Worm (Caenorhabditis elegans): ENCODE measurements around the gene Y27F2A.8.
"Not testable (repeated sequence)": the region's sequence is repeated elsewhere in the genome, so short reads cannot be mapped to it uniquely, and the experiment has no call there.

Gene Y27F2A.8

DNA sequence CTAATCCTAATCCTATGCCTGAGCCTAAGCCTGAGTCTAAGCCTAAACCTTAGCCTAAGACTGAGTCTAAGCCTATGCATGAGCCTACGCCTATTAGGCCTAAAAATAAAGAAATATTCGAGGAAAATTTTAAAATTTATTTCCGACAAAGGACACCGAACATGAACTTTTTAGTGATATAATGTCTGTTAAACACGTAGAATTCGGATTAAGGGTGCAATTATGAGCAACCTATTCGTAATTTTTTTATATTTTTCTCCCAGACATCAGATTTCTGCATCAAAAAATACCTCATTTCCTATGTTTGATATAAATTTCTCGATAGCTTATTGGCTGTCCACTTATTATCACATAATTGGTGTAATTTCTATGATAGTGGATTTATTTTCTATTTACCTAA lies 5.4 kb downstream of the Y27F2A.8 start, which contains the start of gene Y27F2A.11:
Gene Y27F2A.11, plus strand, starts transcription at position 301 of the 400 bp plus-strand sequence.
- TF ChIP-seq tra-4 (tag; optimal IDR thresholded peaks at IDR 0.05); sea-1 (GFP tag; conservative IDR thresholded peaks at IDR 0.05); flt-1 (GFP tag; IDR thresholded peaks at IDR 0.05): not testable (repeated sequence)

DNA sequence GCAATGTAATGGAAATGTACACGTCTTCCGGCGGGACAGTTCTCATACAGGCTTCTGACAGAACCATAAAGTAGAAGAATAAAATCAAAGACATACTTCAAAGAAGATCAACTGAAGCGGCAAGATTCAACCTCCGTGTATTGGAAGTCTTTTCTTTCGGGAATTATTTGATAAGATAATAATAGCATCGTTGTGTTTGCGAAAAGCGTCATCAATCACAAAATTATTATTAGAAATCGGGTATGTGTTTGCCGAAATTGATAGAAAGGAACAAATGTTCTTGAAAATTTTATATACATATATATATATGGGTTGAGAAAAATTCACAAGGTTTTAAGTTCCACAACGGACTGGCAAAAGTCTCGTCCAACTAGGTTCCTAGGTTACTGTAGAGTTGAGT lies 8.0 kb downstream of the Y27F2A.8 start, which contains the start of gene Y27F2A.9:
Gene Y27F2A.9, minus strand, starts transcription at position 101 of the 400 bp plus-strand sequence.
- TF ChIP-seq tbx-11 (GFP tag; IDR thresholded peaks at IDR 0.05); ceh-36 (tag; optimal IDR thresholded peaks at IDR 0.05); ets-7 (tag; optimal IDR thresholded peaks at IDR 0.05): not testable (repeated sequence)

- TF ChIP-seq F13C5.2 (tag; optimal IDR thresholded peaks at IDR 0.05) (no peak), tbx-37 (GFP tag; conservative IDR thresholded peaks at IDR 0.05) (no peak), tra-4 (tag; optimal IDR thresholded peaks at IDR 0.05) (no peak), ets-7 (tag; optimal IDR thresholded peaks at IDR 0.05) (no peak), aly-1 (tag; optimal IDR thresholded peaks at IDR 0.05) (no peak), sea-1 (GFP tag; conservative IDR thresholded peaks at IDR 0.05) (no peak), hnd-1 (tag; optimal IDR thresholded peaks at IDR 0.05) (no peak), scrt-1 (GFP tag; IDR thresholded peaks at IDR 0.05) (no peak), flt-1 (GFP tag; IDR thresholded peaks at IDR 0.05) (no peak), hmg-4 (GFP tag; optimal IDR thresholded peaks at IDR 0.05) (no peak), B0310.2 (tag; optimal IDR thresholded peaks at IDR 0.05) (no peak), pes-1 (GFP tag; IDR thresholded peaks at IDR 0.05) (no peak), ama-1 (optimal IDR thresholded peaks at IDR 0.05) (no peak), tbx-11 (GFP tag; IDR thresholded peaks at IDR 0.05) (no peak), ceh-36 (tag; optimal IDR thresholded peaks at IDR 0.05) (no peak)
These were observed 12.1 kb downstream of the Y27F2A.8 start for ce11 chrII:3195739-3196138.

- TF ChIP-seq F13C5.2 (tag; optimal IDR thresholded peaks at IDR 0.05) (no peak), B0310.2 (tag; optimal IDR thresholded peaks at IDR 0.05) (no peak), tbx-37 (GFP tag; conservative IDR thresholded peaks at IDR 0.05) (no peak), hmg-4 (GFP tag; optimal IDR thresholded peaks at IDR 0.05) (no peak), hnd-1 (tag; optimal IDR thresholded peaks at IDR 0.05) (no peak), sea-1 (GFP tag; conservative IDR thresholded peaks at IDR 0.05) (no peak), pes-1 (GFP tag; IDR thresholded peaks at IDR 0.05) (no peak), hmbx-1 (tag; optimal IDR thresholded peaks at IDR 0.05) (no peak), ceh-36 (tag; optimal IDR thresholded peaks at IDR 0.05) (no peak), tbx-11 (GFP tag; IDR thresholded peaks at IDR 0.05) (no peak), aly-1 (tag; optimal IDR thresholded peaks at IDR 0.05) (no peak), ceh-13 (GFP tag; optimal IDR thresholded peaks at IDR 0.05) (no peak), scrt-1 (GFP tag; IDR thresholded peaks at IDR 0.05) (no peak), ama-1 (optimal IDR thresholded peaks at IDR 0.05) (no peak), ets-7 (tag; optimal IDR thresholded peaks at IDR 0.05) (no peak), tra-4 (tag; optimal IDR thresholded peaks at IDR 0.05) (no peak)
These were observed 13.4 kb downstream of the Y27F2A.8 start, which contains the start of gene gcy-15 for ce11 chrII:3196966-3197365. gcy-15 (minus strand) TSS chrII:3197066.

ce11 chrII:3198998-3199397 lies 15.4 kb downstream of the Y27F2A.8 start, which contains the start of gene sri-51:
sri-51 (minus strand) TSS chrII:3199098.
- TF ChIP-seq scrt-1 (GFP tag; IDR thresholded peaks at IDR 0.05) (no peak), sea-1 (GFP tag; conservative IDR thresholded peaks at IDR 0.05) (no peak), ceh-13 (GFP tag; optimal IDR thresholded peaks at IDR 0.05) (no peak), ets-7 (tag; optimal IDR thresholded peaks at IDR 0.05) (no peak), pes-1 (GFP tag; IDR thresholded peaks at IDR 0.05) (no peak)

- TF ChIP-seq flt-1 (GFP tag; IDR thresholded peaks at IDR 0.05); ceh-36 (tag; optimal IDR thresholded peaks at IDR 0.05); hmg-4 (GFP tag; optimal IDR thresholded peaks at IDR 0.05): not testable (repeated sequence)
These were observed 17.7 kb downstream of the Y27F2A.8 start, which contains the start of gene sri-48 for ce11 chrII:3201242-3201641. sri-48 (minus strand) TSS chrII:3201342.

ce11 chrII:3202519-3202918 lies 18.9 kb downstream of the Y27F2A.8 start, which contains the start of gene sri-53:
sri-53 (minus strand) TSS chrII:3202619.
- TF ChIP-seq tra-4 (tag; optimal IDR thresholded peaks at IDR 0.05) (no peak), tbx-11 (GFP tag; IDR thresholded peaks at IDR 0.05) (no peak), flt-1 (GFP tag; IDR thresholded peaks at IDR 0.05) (no peak), tbx-37 (GFP tag; conservative IDR thresholded peaks at IDR 0.05) (no peak), F13C5.2 (tag; optimal IDR thresholded peaks at IDR 0.05) (no peak), ets-7 (tag; optimal IDR thresholded peaks at IDR 0.05) (no peak), aly-1 (tag; optimal IDR thresholded peaks at IDR 0.05) (no peak), pes-1 (GFP tag; IDR thresholded peaks at IDR 0.05) (no peak), hmbx-1 (tag; optimal IDR thresholded peaks at IDR 0.05) (no peak), hmg-4 (GFP tag; optimal IDR thresholded peaks at IDR 0.05) (no peak), scrt-1 (GFP tag; IDR thresholded peaks at IDR 0.05) (no peak), B0310.2 (tag; optimal IDR thresholded peaks at IDR 0.05) (no peak), sea-1 (GFP tag; conservative IDR thresholded peaks at IDR 0.05) (no peak), ama-1 (optimal IDR thresholded peaks at IDR 0.05) (no peak), hnd-1 (tag; optimal IDR thresholded peaks at IDR 0.05) (no peak), ceh-13 (GFP tag; optimal IDR thresholded peaks at IDR 0.05) (no peak), ceh-36 (tag; optimal IDR thresholded peaks at IDR 0.05) (no peak)

DNA sequence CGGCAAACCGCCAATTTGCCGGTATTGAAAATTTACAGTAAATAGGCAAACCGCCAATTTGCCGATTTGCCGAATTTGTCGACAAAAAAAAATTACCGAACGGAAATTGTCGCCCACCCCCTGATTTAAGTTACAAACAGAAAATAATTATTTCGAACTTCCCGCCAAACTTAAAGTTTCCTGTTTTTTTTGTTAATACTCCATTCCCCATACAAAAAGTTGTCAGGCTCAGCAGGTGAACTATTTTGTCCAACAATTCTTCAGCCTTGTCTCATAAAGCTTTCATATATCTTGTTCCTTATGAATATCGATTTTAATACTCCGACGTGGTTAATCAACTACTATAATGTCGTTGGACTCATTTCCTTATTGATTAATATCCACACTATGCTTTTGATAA lies 19.8 kb downstream of the Y27F2A.8 start, which contains the start of gene sri-50:
Gene sri-50, plus strand, starts transcription at position 301 of the 400 bp plus-strand sequence.
- TF ChIP-seq ceh-13 (GFP tag; optimal IDR thresholded peaks at IDR 0.05) = no peak
- TF ChIP-seq sea-1 (GFP tag; conservative IDR thresholded peaks at IDR 0.05) = no peak
- no peak for TF ChIP-seq tbx-37 (GFP tag; conservative IDR thresholded peaks at IDR 0.05)

Measured in whole organism, early embryonic.